Worm (Caenorhabditis elegans) whole organism, late embryonic: ENCODE data around the gene F11D11.3.
"Not testable (repeated sequence)": the region's sequence is repeated elsewhere in the genome, so short reads cannot be mapped to it uniquely, and the experiment has no call there.

Experiments
- K02D7.2 ChIP-seq: sonication (generic microtip); optimal IDR thresholded peaks from 2 replicates; lab custom pipeline; 2017; ENCODE audit warnings: mild to moderate bottlenecking, missing genetic modification characterization, missing compliant biosample characterization
- T23F11.4 ChIP-seq: fragments of 200-800 bp; sonication (Bioruptor generic); optimal IDR thresholded peaks from 2 replicates; lab custom pipeline; 2018; ENCODE audit warnings: mild to moderate bottlenecking, missing genetic modification characterization, missing compliant biosample characterization
- ahr-1 ChIP-seq: sonication (generic microtip); optimal IDR thresholded peaks from 2 replicates; lab custom pipeline; 2016; ENCODE audit warnings: missing genetic modification characterization, missing compliant biosample characterization
- ama-1 ChIP-seq: fragments of 150-350 bp; optimal IDR thresholded peaks from 2 replicates; lab custom pipeline; 2014
- ceh-19 ChIP-seq: fragments of 200-800 bp; sonication (Bioruptor generic); optimal IDR thresholded peaks from 2 replicates; lab custom pipeline; 2018; ENCODE audit warnings: mild to moderate bottlenecking, missing genetic modification characterization, missing compliant biosample characterization
- ceh-30 ChIP-seq: fragments of 150-350 bp; optimal IDR thresholded peaks from 2 replicates; lab custom pipeline; 2014; ENCODE audit warnings: missing biosample characterization, missing genetic modification characterization
- ceh-48 ChIP-seq: sonication (generic microtip); optimal IDR thresholded peaks from 2 replicates; lab custom pipeline; 2016; ENCODE audit warnings: missing genetic modification characterization, inconsistent platforms, missing compliant biosample characterization
- ceh-6 ChIP-seq: fragments of 200-800 bp; sonication (Bioruptor generic); optimal IDR thresholded peaks from 2 replicates; lab custom pipeline; 2018; ENCODE audit warnings: mild to moderate bottlenecking, missing genetic modification characterization, missing compliant biosample characterization
- che-1 ChIP-seq: sonication (generic microtip); optimal IDR thresholded peaks from 2 replicates; lab custom pipeline; 2016; ENCODE audit warnings: mild to moderate bottlenecking, missing genetic modification characterization, missing compliant biosample characterization
- dve-1 ChIP-seq: sonication (generic microtip); optimal IDR thresholded peaks from 2 replicates; lab custom pipeline; 2017; ENCODE audit warnings: antibody characterized with exemption, mild to moderate bottlenecking, missing genetic modification characterization, missing compliant biosample characterization
- elt-2 ChIP-seq: sonication (generic microtip); optimal IDR thresholded peaks from 2 replicates; lab custom pipeline; 2016; ENCODE audit warnings: missing genetic modification reagents, missing genetic modification characterization, missing compliant biosample characterization
- ets-4 ChIP-seq: sonication (generic microtip); optimal IDR thresholded peaks from 2 replicates; lab custom pipeline; 2016; ENCODE audit warnings: missing genetic modification characterization, missing compliant biosample characterization
- eyg-1 ChIP-seq: sonication (generic microtip); optimal IDR thresholded peaks from 2 replicates; lab custom pipeline; 2016; ENCODE audit warnings: missing genotype, missing genetic modification characterization, missing compliant biosample characterization
- fkh-10 ChIP-seq: fragments of 150-350 bp; optimal IDR thresholded peaks from 2 replicates; lab custom pipeline; 2014; ENCODE audit warnings: missing biosample characterization, missing genetic modification reagents, missing genetic modification characterization
- gmeb-2 ChIP-seq: sonication (generic microtip); optimal IDR thresholded peaks from 2 replicates; lab custom pipeline; 2016; ENCODE audit warnings: missing genetic modification characterization, inconsistent platforms, missing compliant biosample characterization
- hlh-30 ChIP-seq: sonication (generic microtip); optimal IDR thresholded peaks from 2 replicates; lab custom pipeline; 2017; ENCODE audit warnings: antibody characterized with exemption, missing genetic modification characterization, missing compliant biosample characterization; ENCODE audit not compliant: insufficient read depth
- hlh-8 ChIP-seq: sonication (generic microtip); optimal IDR thresholded peaks from 2 replicates; lab custom pipeline; 2016; ENCODE audit warnings: missing genotype, missing genetic modification characterization, missing compliant biosample characterization
- lim-6 ChIP-seq: sonication (generic microtip); optimal IDR thresholded peaks from 2 replicates; lab custom pipeline; 2016; ENCODE audit warnings: missing genetic modification characterization, missing compliant biosample characterization
- madf-2 ChIP-seq: sonication (generic microtip); optimal IDR thresholded peaks from 2 replicates; lab custom pipeline; 2017; ENCODE audit warnings: missing genetic modification characterization, missing compliant biosample characterization
- mec-3 ChIP-seq: sonication (generic microtip); optimal IDR thresholded peaks from 2 replicates; lab custom pipeline; 2016; ENCODE audit warnings: borderline replicate concordance, missing genetic modification characterization, missing compliant biosample characterization
- odd-2 ChIP-seq: sonication (generic microtip); optimal IDR thresholded peaks from 2 replicates; lab custom pipeline; 2017; ENCODE audit warnings: antibody characterized with exemption, mild to moderate bottlenecking, missing genetic modification characterization, missing compliant biosample characterization
- pat-9 ChIP-seq: fragments of 200-800 bp; sonication (Bioruptor generic); optimal IDR thresholded peaks from 2 replicates; lab custom pipeline; 2018; ENCODE audit warnings: mild to moderate bottlenecking, missing genetic modification characterization, moderate library complexity, missing compliant biosample characterization
- pha-2 ChIP-seq: sonication (generic microtip); optimal IDR thresholded peaks from 2 replicates; lab custom pipeline; 2017; ENCODE audit warnings: mild to moderate bottlenecking, missing genetic modification characterization, missing compliant biosample characterization
- ref-2 ChIP-seq: sonication (generic microtip); optimal IDR thresholded peaks from 2 replicates; lab custom pipeline; 2016; ENCODE audit warnings: missing genetic modification characterization, missing compliant biosample characterization
- sdc-2 ChIP-seq: sonication (generic microtip); optimal IDR thresholded peaks from 2 replicates; lab custom pipeline; 2016; ENCODE audit warnings: missing genotype, missing genetic modification characterization, missing compliant biosample characterization
- syd-9 ChIP-seq: sonication (generic microtip); optimal IDR thresholded peaks from 2 replicates; lab custom pipeline; 2016; ENCODE audit warnings: mild to moderate bottlenecking, missing genetic modification characterization, moderate library complexity, missing compliant biosample characterization
- unc-3 ChIP-seq, 2 experiments: fragments of 200-800 bp in 1 of 2; sonication (Bioruptor generic) in 1 of 2; sonication (generic microtip) in 1 of 2; conservative IDR thresholded peaks in 1 of 2; optimal IDR thresholded peaks in 1 of 2; 2 replicates each; pipeline versions ENCODE4 v1.3.6 to Lab custom; 2016 to 2022; ENCODE audit warnings: missing compliant biosample characterization in 2 of 2, missing genetic modification characterization in 2 of 2, missing genetic modification reagents in 1 of 2
- unc-42 ChIP-seq: sonication (generic microtip); optimal IDR thresholded peaks from 2 replicates; lab custom pipeline; 2016; ENCODE audit warnings: missing genotype, missing genetic modification characterization, missing compliant biosample characterization
- unc-55 ChIP-seq: sonication (generic microtip); optimal IDR thresholded peaks from 2 replicates; lab custom pipeline; 2017; ENCODE audit warnings: missing biosample characterization, missing genetic modification reagents, missing genetic modification characterization
- zip-5 ChIP-seq: sonication (generic microtip); optimal IDR thresholded peaks from 2 replicates; lab custom pipeline; 2016; ENCODE audit warnings: missing genetic modification characterization, missing compliant biosample characterization
- ztf-16 ChIP-seq: sonication (generic microtip); optimal IDR thresholded peaks from 2 replicates; lab custom pipeline; 2017; ENCODE audit warnings: missing genetic modification characterization, missing compliant biosample characterization

F11D11.3 gene

DNA sequence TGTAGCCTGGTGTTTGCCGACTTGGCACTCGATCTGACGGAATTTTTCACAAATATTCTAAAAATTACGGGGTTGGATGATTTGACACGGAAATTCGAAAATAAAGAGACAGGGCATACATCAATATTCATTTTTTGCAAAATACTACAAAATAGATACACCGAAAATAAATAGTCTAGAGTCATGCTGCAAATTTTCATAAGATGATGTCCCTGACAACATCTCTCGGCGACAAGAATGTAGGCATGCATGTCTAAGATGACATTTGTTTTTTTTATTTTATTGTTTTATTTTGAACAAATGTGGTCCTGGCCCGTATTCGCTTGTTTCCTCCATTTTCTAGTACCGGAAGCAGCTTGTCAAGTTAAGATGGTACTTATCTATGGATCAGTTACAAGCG lies 11.3 kb upstream of the F11D11.3 start, which contains the start of gene clec-256:
TSS of gene clec-256 (plus strand) at position 301 of the 400 bp plus-strand sequence.
- TF ChIP-seq ets-4 (no peak), lim-6 (tag; lab: Kevin White, UChicago) (no peak), unc-3 (GFP tag; conservative IDR thresholded peaks at IDR 0.05; lab: Robert Waterston, UW) (no peak), unc-3 (tag; optimal IDR thresholded peaks at IDR 0.05; lab: Kevin White, UChicago) (no peak), T23F11.4 (GFP tag; lab: Kevin White, UChicago) (no peak), zip-5 (tag; lab: Kevin White, UChicago) (no peak), gmeb-2 (tag; lab: Kevin White, UChicago) (no peak), ceh-30 (no peak), pha-2 (no peak), K02D7.2 (tag; lab: Kevin White, UChicago) (no peak), pat-9 (no peak), hlh-30 (tag; lab: Kevin White, UChicago) (no peak), che-1 (tag; lab: Kevin White, UChicago) (no peak)
- TF ChIP-seq, all 69 proteins: peak for 0

DNA sequence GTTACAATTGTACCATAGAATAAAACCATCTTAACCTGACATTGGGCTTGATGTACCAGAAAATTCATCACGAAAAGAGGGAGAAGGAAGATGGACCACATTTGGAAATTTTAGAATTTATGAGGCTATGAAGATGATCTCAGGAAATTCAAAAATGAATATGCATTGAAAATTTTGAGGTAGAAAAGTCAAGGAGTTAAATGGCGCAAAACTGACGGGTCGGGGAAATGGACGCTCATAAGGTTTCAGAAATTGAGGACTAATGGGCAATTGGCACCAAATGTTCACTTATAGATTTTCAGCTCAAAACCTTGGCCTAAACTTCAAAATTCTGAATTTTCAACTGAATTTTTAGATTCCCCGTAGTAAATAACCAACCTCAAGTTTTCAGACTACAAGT lies 10.5 kb upstream of the F11D11.3 start, which contains the start of gene clec-255:
TSS of gene clec-255 (minus strand) at position 101 of the 400 bp plus-strand sequence.
- TF ChIP-seq zip-5 (tag; lab: Kevin White, UChicago), result no peak
- TF ChIP-seq syd-9 (tag; lab: Kevin White, UChicago), result no peak

DNA sequence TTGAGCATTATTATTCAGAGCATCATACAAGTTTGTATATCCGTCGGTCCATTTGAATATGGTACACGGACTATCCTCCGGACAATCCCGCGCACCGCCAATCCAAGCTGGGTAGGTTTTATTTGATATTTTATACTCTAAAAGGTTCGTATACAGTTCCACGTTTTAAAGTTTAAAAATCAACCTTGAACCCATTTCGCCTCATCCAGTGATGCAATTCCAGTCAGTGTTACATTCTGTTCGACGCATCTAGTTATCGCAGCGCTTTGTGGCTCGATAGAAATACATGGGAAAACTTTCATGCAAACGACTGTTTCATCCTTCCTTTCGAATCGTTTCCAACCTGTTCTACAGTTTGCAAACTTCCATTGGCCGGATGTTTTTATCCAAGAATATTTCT lies 9.8 kb upstream of the F11D11.3 start:
- TF ChIP-seq fkh-10 (no peak), syd-9 (tag; lab: Kevin White, UChicago) (no peak), T23F11.4 (GFP tag; lab: Kevin White, UChicago) (no peak), ama-1 (lab: Kevin White, UChicago) (no peak), eyg-1 (tag; lab: Kevin White, UChicago) (no peak), dve-1 (tag; lab: Kevin White, UChicago) (no peak), ztf-16 (tag; lab: Kevin White, UChicago) (no peak), unc-42 (tag; lab: Kevin White, UChicago) (no peak), hlh-30 (tag; lab: Kevin White, UChicago) (no peak), elt-2 (no peak), ref-2 (tag; lab: Kevin White, UChicago) (no peak), ceh-6 (no peak), madf-2 (no peak), ceh-30 (no peak), ahr-1 (tag; lab: Kevin White, UChicago) (no peak), unc-55 (GFP tag; lab: Kevin White, UChicago) (no peak), ceh-48 (tag; lab: Kevin White, UChicago) (no peak)

DNA sequence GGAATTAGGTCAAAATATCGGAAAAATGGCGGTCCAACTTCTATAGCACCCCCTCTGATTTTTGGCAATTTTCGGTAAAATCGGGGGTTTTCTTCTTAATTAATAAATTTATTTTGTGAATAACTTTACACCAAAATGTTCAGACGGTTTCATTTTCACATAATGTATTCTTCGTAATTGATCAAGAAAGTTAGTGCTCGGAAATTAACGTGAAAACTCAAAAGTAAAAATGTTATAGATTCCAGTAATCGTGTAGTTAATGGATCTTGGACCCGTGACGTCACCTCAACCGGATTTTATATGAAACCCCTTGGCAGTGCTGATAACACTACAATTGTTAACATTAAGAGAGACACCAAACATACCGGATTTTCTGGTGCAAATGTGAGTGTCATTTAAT lies 2.0 kb upstream of the F11D11.3 start, which contains the start of gene F11D11.22:
TSS of gene F11D11.22 (plus strand) at position 301 of the 400 bp plus-strand sequence.
- TF ChIP-seq madf-2; mec-3 (tag; lab: Kevin White, UChicago); hlh-8: not testable (repeated sequence)

DNA sequence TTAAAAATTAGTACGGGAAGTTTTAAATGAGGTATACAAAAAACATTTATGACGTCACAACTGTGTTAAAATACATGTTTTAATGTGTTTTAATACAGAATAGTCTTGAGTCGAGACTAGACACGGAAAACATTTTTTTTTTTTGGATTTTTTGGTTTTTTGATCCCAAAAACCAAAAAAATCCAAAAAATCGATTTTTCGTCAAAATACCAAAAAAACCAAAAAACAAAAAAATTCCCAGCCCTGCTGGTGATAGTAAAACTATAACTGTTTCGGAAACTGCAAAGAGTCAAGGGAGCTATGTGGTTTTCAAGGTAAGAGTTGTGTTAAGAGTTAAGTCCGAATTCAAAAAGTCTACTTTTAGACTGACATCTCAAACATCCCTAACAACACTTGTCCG lies 1.0 kb upstream of the F11D11.3 start, which contains the start of gene F11D11.4:
TSS of gene F11D11.4 (plus strand) at position 301 of the 400 bp plus-strand sequence.
- TF ChIP-seq ahr-1 (tag; lab: Kevin White, UChicago) (no peak), sdc-2 (tag; lab: Kevin White, UChicago) (no peak)

DNA sequence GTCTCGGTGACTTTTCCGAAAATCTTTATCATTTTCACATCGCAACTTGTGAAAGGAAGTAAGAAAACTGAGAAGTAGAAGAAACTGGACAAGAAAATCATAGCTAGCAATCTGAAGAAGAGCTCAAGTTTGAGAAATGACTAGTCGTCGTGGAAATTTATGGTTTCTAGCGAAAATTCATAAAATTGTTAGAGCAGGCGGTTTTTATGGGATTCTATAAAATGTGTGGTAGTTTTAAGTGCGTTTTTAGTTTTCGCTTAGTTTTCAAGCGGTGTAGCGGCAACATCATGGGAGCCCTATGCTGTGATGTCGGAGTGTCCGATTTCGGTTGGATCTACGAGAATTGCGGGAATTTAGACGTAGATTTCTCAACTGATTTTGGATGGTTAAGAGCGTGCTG lies 5.7 kb downstream of the F11D11.3 start, which contains the start of gene clec-254:
TSS of gene clec-254 (minus strand) at position 101 of the 400 bp plus-strand sequence.
- TF ChIP-seq che-1 (tag; lab: Kevin White, UChicago); ceh-19 (GFP tag; lab: Kevin White, UChicago); odd-2 (tag; lab: Kevin White, UChicago): not testable (repeated sequence)
- TF ChIP-seq, all 69 proteins: peak for 0; not testable (repeated sequence) for 69
